Fruit fly (Drosophila melanogaster): ENCODE results near the gene CG7201.

CG7201 gene

DNA sequence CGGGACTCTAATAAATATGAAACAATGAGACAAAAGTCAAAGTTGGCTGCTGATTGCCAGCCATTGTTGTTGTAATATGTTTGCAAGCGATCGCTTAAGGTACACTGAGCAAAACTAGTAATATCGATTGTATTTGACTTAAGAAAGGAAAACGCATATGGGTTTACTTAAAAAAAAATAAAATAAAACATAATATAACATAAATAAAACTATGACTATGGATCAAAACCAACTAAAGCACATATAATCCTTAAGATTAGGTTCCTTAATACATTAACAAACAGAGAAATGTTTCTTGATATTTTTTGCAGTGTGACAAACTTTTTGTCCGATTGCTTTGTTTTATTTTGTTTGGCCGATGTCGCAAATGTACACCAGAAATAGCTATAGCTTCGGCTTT is 38.4 kb upstream of the CG7201 start:
- no peak for TF ChIP-seq CG11617 (GFP tag; optimal IDR thresholded peaks at IDR 0.05)
- no peak for TF ChIP-seq toe (GFP tag; optimal IDR thresholded peaks at IDR 0.05)
- TF ChIP-seq cnc (optimal IDR thresholded peaks at IDR 0.05): no peak
- no peak for TF ChIP-seq cic (GFP tag; optimal IDR thresholded peaks at IDR 0.05)
- TF ChIP-seq tj (GFP tag; optimal IDR thresholded peaks at IDR 0.05): no peak
- no peak for TF ChIP-seq CG7045 (GFP tag; optimal IDR thresholded peaks at IDR 0.05)
- TF ChIP-seq CG1620 (GFP tag; optimal IDR thresholded peaks at IDR 0.05): no peak

DNA sequence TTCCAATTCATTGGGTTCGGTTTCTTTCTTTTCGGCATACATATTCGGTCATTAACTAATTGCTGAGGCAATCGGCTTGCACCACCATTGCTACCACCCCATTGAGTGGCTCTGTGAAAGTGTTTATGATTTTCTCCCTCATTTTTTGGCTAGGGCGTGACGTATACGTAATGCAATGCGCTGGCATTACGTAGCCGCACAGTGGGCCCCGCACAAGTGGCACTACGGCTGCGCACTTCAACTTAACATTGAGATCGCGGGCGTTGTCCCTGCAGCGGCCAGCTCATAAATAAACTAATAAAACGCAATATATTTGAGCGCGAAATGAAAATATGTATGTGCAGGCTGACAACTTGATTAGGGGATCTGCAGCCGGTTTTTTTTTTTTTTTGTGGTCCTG is 36.3 kb upstream of the CG7201 start:
- TF ChIP-seq Mnt (GFP tag; optimal IDR thresholded peaks at IDR 0.05) (no peak), Crg-1 (GFP tag; optimal IDR thresholded peaks at IDR 0.05) (no peak), CG14711 (tag; optimal IDR thresholded peaks at IDR 0.05) (no peak), pad (GFP tag; optimal IDR thresholded peaks at IDR 0.05) (no peak), Clk (GFP tag; optimal IDR thresholded peaks at IDR 0.05) (no peak), CG33017 (tag; optimal IDR thresholded peaks at IDR 0.05) (no peak), cic (GFP tag; optimal IDR thresholded peaks at IDR 0.05) (no peak), ovo (GFP tag; optimal IDR thresholded peaks at IDR 0.05) (no peak), CG11617 (GFP tag; optimal IDR thresholded peaks at IDR 0.05) (no peak), CG5204 (GFP tag; optimal IDR thresholded peaks at IDR 0.05) (no peak), tj (GFP tag; optimal IDR thresholded peaks at IDR 0.05) (no peak), Hr96 (GFP tag; optimal IDR thresholded peaks at IDR 0.05) (no peak), CG1620 (GFP tag; optimal IDR thresholded peaks at IDR 0.05) (no peak), cnc (optimal IDR thresholded peaks at IDR 0.05) (no peak), kay (GFP tag; ENCODE audit: borderline replicate concordance) (no peak), CG12768 (GFP tag; optimal IDR thresholded peaks at IDR 0.05) (no peak), CG7045 (GFP tag; optimal IDR thresholded peaks at IDR 0.05) (no peak), toe (GFP tag; optimal IDR thresholded peaks at IDR 0.05) (no peak), CG7101 (tag; optimal IDR thresholded peaks at IDR 0.05) (no peak)

DNA sequence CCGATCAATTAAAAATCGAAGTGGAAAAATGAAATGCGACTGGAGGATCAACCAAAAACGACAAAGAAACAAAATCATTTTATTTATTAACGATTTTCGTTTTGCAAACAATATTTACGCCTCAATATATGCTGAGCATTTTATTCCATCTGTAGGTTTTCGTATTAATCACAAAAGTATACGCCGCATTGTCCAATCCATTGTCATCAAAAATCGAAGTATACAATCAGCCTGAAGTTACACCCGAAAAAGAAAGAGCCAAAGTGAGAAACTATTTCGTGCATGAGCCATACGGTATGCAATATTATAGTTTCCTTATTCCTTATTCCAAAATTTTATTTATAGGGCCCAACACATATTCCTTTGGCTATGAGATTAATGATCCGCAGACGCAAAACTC is 33.9 kb upstream of the CG7201 start:
- TF ChIP-seq tj (GFP tag; optimal IDR thresholded peaks at IDR 0.05) (no peak), cic (GFP tag; optimal IDR thresholded peaks at IDR 0.05) (no peak), CG11617 (GFP tag; optimal IDR thresholded peaks at IDR 0.05) (no peak), CG12768 (GFP tag; optimal IDR thresholded peaks at IDR 0.05) (no peak), CG33017 (tag; optimal IDR thresholded peaks at IDR 0.05) (no peak), CG7101 (tag; optimal IDR thresholded peaks at IDR 0.05) (no peak), CG7045 (GFP tag; optimal IDR thresholded peaks at IDR 0.05) (no peak), ovo (GFP tag; optimal IDR thresholded peaks at IDR 0.05) (no peak), Mnt (GFP tag; optimal IDR thresholded peaks at IDR 0.05) (no peak), cnc (optimal IDR thresholded peaks at IDR 0.05) (no peak)

DNA sequence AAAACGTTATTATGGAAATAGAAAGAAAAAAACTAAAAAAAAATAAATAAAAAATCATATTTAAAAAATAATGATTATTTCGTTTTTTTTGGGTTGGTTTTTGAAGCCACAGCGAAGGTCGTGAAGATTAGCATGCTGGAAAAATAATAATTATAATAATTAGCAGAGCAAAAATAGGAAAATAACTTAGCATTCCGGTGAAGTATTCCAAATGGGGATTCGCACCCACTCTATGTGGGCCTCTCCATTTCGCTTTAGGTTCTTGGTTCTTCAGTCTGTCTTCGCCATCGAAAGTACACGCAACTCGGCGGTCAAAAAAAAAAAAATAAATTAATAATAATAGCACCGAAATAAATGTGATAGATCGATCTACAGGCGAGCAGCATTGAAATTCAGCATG is 33.2 kb upstream of the CG7201 start, which contains the start of gene CG34462:
Gene CG34462, plus strand, starts transcription at position 301 of the 400 bp plus-strand sequence.
- no peak for TF ChIP-seq tj (GFP tag; optimal IDR thresholded peaks at IDR 0.05)
- TF ChIP-seq CG7045 (GFP tag; optimal IDR thresholded peaks at IDR 0.05): no peak
- TF ChIP-seq CG14711 (tag; optimal IDR thresholded peaks at IDR 0.05): no peak
- TF ChIP-seq bab1 (GFP tag; optimal IDR thresholded peaks at IDR 0.05): no peak
- TF ChIP-seq CG12768 (GFP tag; optimal IDR thresholded peaks at IDR 0.05): no peak
- TF ChIP-seq pad (GFP tag; optimal IDR thresholded peaks at IDR 0.05): no peak
- no peak for TF ChIP-seq cic (GFP tag; optimal IDR thresholded peaks at IDR 0.05)
- TF ChIP-seq cnc (optimal IDR thresholded peaks at IDR 0.05): no peak
- no peak for TF ChIP-seq CG1620 (GFP tag; optimal IDR thresholded peaks at IDR 0.05)

DNA sequence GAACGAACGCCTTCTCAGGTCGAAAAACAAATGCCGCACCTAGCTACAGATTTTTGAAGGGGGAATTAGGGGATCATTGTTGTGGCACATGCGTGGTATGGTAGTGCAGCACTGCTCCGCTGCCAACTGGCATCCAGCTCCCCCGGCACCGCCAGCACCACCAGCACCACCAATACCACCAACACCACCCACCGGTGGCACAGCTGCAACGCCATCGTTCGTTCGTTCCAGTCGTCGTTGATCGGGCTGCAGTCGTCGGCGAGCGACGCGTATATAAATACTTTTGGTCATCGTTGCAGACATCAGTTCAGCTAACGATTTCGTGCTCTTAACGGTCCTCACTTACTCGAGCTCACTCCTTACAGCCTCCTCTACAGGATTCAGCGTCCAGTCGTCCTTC is 30.4 kb upstream of the CG7201 start, which contains the start of gene CG34461:
Gene CG34461, plus strand, starts transcription at position 301 of the 400 bp plus-strand sequence.
- TF ChIP-seq CG12768 (GFP tag; optimal IDR thresholded peaks at IDR 0.05) (no peak), CG11617 (GFP tag; optimal IDR thresholded peaks at IDR 0.05) (no peak), toe (GFP tag; optimal IDR thresholded peaks at IDR 0.05) (no peak), Hr96 (GFP tag; optimal IDR thresholded peaks at IDR 0.05) (no peak), CG7101 (tag; optimal IDR thresholded peaks at IDR 0.05) (no peak), CG1620 (GFP tag; optimal IDR thresholded peaks at IDR 0.05) (no peak), CG33017 (tag; optimal IDR thresholded peaks at IDR 0.05) (no peak), tj (GFP tag; optimal IDR thresholded peaks at IDR 0.05) (no peak), ovo (GFP tag; optimal IDR thresholded peaks at IDR 0.05) (no peak), bab1 (GFP tag; optimal IDR thresholded peaks at IDR 0.05) (no peak), CG7045 (GFP tag; optimal IDR thresholded peaks at IDR 0.05) (no peak)

- TF ChIP-seq CG1620 (GFP tag; optimal IDR thresholded peaks at IDR 0.05) (no peak), CG11617 (GFP tag; optimal IDR thresholded peaks at IDR 0.05) (no peak), pad (GFP tag; optimal IDR thresholded peaks at IDR 0.05) (no peak), CG5204 (GFP tag; optimal IDR thresholded peaks at IDR 0.05) (no peak), kay (GFP tag; ENCODE audit: borderline replicate concordance) (no peak), CG14711 (tag; optimal IDR thresholded peaks at IDR 0.05) (no peak), CG12768 (GFP tag; optimal IDR thresholded peaks at IDR 0.05) (no peak), tj (GFP tag; optimal IDR thresholded peaks at IDR 0.05) (no peak), cic (GFP tag; optimal IDR thresholded peaks at IDR 0.05) (no peak), cnc (optimal IDR thresholded peaks at IDR 0.05) (no peak), Crg-1 (GFP tag; optimal IDR thresholded peaks at IDR 0.05) (no peak), CG7045 (GFP tag; optimal IDR thresholded peaks at IDR 0.05) (no peak)
Measured at dm6 chr3L:8323817-8324216, 28.7 kb upstream of the CG7201 start.

All from whole organism, adult.